Fruit fly (Drosophila melanogaster): ENCODE measurements around the gene CG8519.

The CG8519 gene

dm6 chr3L:6697353-6697752 lies 7.3 kb upstream of the CG8519 start (continued):
- TF ChIP-seq CG4328 (GFP tag; optimal IDR thresholded peaks at IDR 0.05) (peak; percentile 26), bsh (GFP tag; optimal IDR thresholded peaks at IDR 0.05) (no peak), CG11504 (tag; optimal IDR thresholded peaks at IDR 0.05) (no peak), Antp (GFP tag; optimal IDR thresholded peaks at IDR 0.05) (no peak), CG17568 (GFP tag; optimal IDR thresholded peaks at IDR 0.05) (no peak), CrebB (tag; optimal IDR thresholded peaks at IDR 0.05) (no peak), sens (GFP tag) (peak; percentile 17), CG17186 (GFP tag; optimal IDR thresholded peaks at IDR 0.05) (no peak)

- TF ChIP-seq sna (GFP tag; IDR thresholded peaks at IDR 0.05; ENCODE audit: partially characterized antibody) = 0 out of 2 replicates have a peak, but pooled peaks have one; percentile 25
- TF ChIP-seq CG2129 (GFP tag; IDR thresholded peaks at IDR 0.05; ENCODE audit: partially characterized antibody) = no peak
- peak; percentile 1 for TF ChIP-seq CG13894 (tag; optimal IDR thresholded peaks at IDR 0.05)
- TF ChIP-seq CG10366 (GFP tag; IDR thresholded peaks at IDR 0.05) = no peak
- TF ChIP-seq ac (GFP tag; optimal IDR thresholded peaks at IDR 0.05) = no peak
- TF ChIP-seq Myb (GFP tag; optimal IDR thresholded peaks at IDR 0.05) = no peak
- TF ChIP-seq D (optimal IDR thresholded peaks at IDR 0.05) = no peak
- no peak for TF ChIP-seq D (GFP tag; optimal IDR thresholded peaks at IDR 0.05)
- TF ChIP-seq Mes4 (GFP tag; optimal IDR thresholded peaks at IDR 0.05) = no peak
- TF ChIP-seq Eip74EF (GFP tag; optimal IDR thresholded peaks at IDR 0.05) = no peak
- TF ChIP-seq CG18262 (tag; optimal IDR thresholded peaks at IDR 0.05) = no peak
- no peak for TF ChIP-seq CG16815 (GFP tag; optimal IDR thresholded peaks at IDR 0.05)
- no peak for TF ChIP-seq CG2120 (GFP tag; optimal IDR thresholded peaks at IDR 0.05)
- TF ChIP-seq seq (GFP tag; IDR thresholded peaks at IDR 0.05) = peak; percentile 60; the same call in 1 of the 2 replicates
- no peak for TF ChIP-seq CG17829 (tag; optimal IDR thresholded peaks at IDR 0.05)
- no peak for TF ChIP-seq ERR (GFP tag; optimal IDR thresholded peaks at IDR 0.05)
- TF ChIP-seq CG14860 (GFP tag; IDR thresholded peaks at IDR 0.05; ENCODE audit: partially characterized antibody) = no peak
- TF ChIP-seq CG15601 (tag; optimal IDR thresholded peaks at IDR 0.05) = no peak
- no peak for TF ChIP-seq HLHmδ (GFP tag; optimal IDR thresholded peaks at IDR 0.05)
- TF ChIP-seq nerfin-1 (tag; optimal IDR thresholded peaks at IDR 0.05) = peak; percentile 100
- TF ChIP-seq NFAT (GFP tag; IDR thresholded peaks at IDR 0.05) = no peak
- peak; percentile 33; the same call in 1 of the 3 replicates for TF ChIP-seq mld (GFP tag; IDR thresholded peaks at IDR 0.05; ENCODE audit: partially characterized antibody)
- no peak for TF ChIP-seq CG10654 (GFP tag; optimal IDR thresholded peaks at IDR 0.05)
- no peak for TF ChIP-seq CG3838 (GFP tag; optimal IDR thresholded peaks at IDR 0.05)
- TF ChIP-seq Nf-YC (tag; optimal IDR thresholded peaks at IDR 0.05) = no peak
- TF ChIP-seq knrl (GFP tag; IDR thresholded peaks at IDR 0.05; ENCODE audit: partially characterized antibody) = no peak
- no peak for TF ChIP-seq CG8478 (optimal IDR thresholded peaks at IDR 0.05)
- no peak for TF ChIP-seq chn (GFP tag; optimal IDR thresholded peaks at IDR 0.05)
- TF ChIP-seq CG34422 (GFP tag; IDR thresholded peaks at IDR 0.05) = no peak
- no peak for TF ChIP-seq fu2 (GFP tag; optimal IDR thresholded peaks at IDR 0.05)
- TF ChIP-seq gsb (GFP tag; IDR thresholded peaks at IDR 0.05) = no peak
- TF ChIP-seq abd-A (tag; optimal IDR thresholded peaks at IDR 0.05) = no peak
- no peak for TF ChIP-seq klu (GFP tag; IDR thresholded peaks at IDR 0.05)
- TF ChIP-seq bsh (GFP tag; optimal IDR thresholded peaks at IDR 0.05) = no peak
- TF ChIP-seq Rfx (GFP tag; IDR thresholded peaks at IDR 0.05) = no peak
- TF ChIP-seq ken (GFP tag; IDR thresholded peaks at IDR 0.05) = no peak
- no peak for TF ChIP-seq CG10959 (GFP tag; IDR thresholded peaks at IDR 0.05)
- no peak for TF ChIP-seq Ets65A (GFP tag)
- no peak for TF ChIP-seq chif (GFP tag; optimal IDR thresholded peaks at IDR 0.05)
- peak; percentile 85 for TF ChIP-seq bbx (GFP tag; IDR thresholded peaks at IDR 0.05; ENCODE audit: partially characterized antibody)
- peak; percentile 82 for TF ChIP-seq CG6791 (GFP tag; IDR thresholded peaks at IDR 0.05; ENCODE audit: partially characterized antibody)
- peak; percentile 64 for TF ChIP-seq sd (tag; optimal IDR thresholded peaks at IDR 0.05)
Observed at dm6 chr3L:6700962-6701477, 3.6 kb upstream of the CG8519 start.

Measured in whole organism, embryonic.